Fruit fly (Drosophila melanogaster) whole organism, prepupa: Measurements from ENCODE around the gene CG13937.

ENCODE experiments used
- CG10631 ChIP-seq: fragments of 200-800 bp; sonication (Bioruptor generic); optimal IDR thresholded peaks from 2 replicates; lab custom pipeline; 2016; ENCODE audit warnings: missing biosample characterization, missing genetic modification characterization
- CG10669 ChIP-seq: fragments of 200-800 bp; sonication (Bioruptor generic); optimal IDR thresholded peaks from 3 replicates; lab custom pipeline; 2018; ENCODE audit warnings: missing biosample characterization, mild to moderate bottlenecking, missing genetic modification characterization, moderate library complexity
- CG11294 ChIP-seq: fragments of 200-800 bp; sonication (Bioruptor generic); IDR thresholded peaks from 2 replicates; pipeline ENCODE4 v1.3.6; 2022; ENCODE audit warnings: missing biosample characterization, missing genetic modification characterization
- CG11762 ChIP-seq: fragments of 200-800 bp; sonication (Bioruptor generic); optimal IDR thresholded peaks from 3 replicates; lab custom pipeline; 2016; ENCODE audit warnings: missing biosample characterization, missing genetic modification characterization; ENCODE audit not compliant: insufficient read depth
- CG11902 ChIP-seq: fragments of 200-800 bp; sonication (Bioruptor generic); optimal IDR thresholded peaks from 3 replicates; lab custom pipeline; 2016; ENCODE audit warnings: missing biosample characterization, missing genetic modification characterization
- CG15336 ChIP-seq: fragments of 200-800 bp; sonication (Bioruptor generic); IDR thresholded peaks from 2 replicates; pipeline ENCODE4 v1.3.6; 2022; ENCODE audit warnings: missing biosample characterization, missing genetic modification characterization
- CG1621 ChIP-seq: fragments of 200-800 bp; sonication (Bioruptor generic); optimal IDR thresholded peaks from 3 replicates; lab custom pipeline; 2018; ENCODE audit warnings: missing biosample characterization, mild to moderate bottlenecking, missing genetic modification characterization
- CG16779 ChIP-seq: fragments of 200-800 bp; sonication (Bioruptor generic); optimal IDR thresholded peaks from 3 replicates; lab custom pipeline; 2017; ENCODE audit warnings: missing biosample characterization, mild to moderate bottlenecking, missing genetic modification characterization
- CG3032 ChIP-seq: fragments of 200-800 bp; optimal IDR thresholded peaks from 2 replicates; lab custom pipeline; 2019; ENCODE audit warnings: missing biosample characterization, mild to moderate bottlenecking, missing genetic modification characterization, moderate library complexity
- CG31627 ChIP-seq: fragments of 200-800 bp; sonication (Bioruptor generic); optimal IDR thresholded peaks from 3 replicates; lab custom pipeline; 2016; ENCODE audit warnings: missing biosample characterization, missing genetic modification characterization
- CG34406 ChIP-seq: fragments of 200-800 bp; sonication (Bioruptor generic); optimal IDR thresholded peaks from 3 replicates; lab custom pipeline; 2016; ENCODE audit warnings: missing biosample characterization, missing genetic modification characterization
- CG3919 ChIP-seq: fragments of 200-800 bp; sonication (Bioruptor generic); optimal IDR thresholded peaks from 3 replicates; lab custom pipeline; 2016; ENCODE audit warnings: missing biosample characterization, missing genetic modification characterization
- CG4318 ChIP-seq: fragments of 200-800 bp; sonication (Bioruptor generic); optimal IDR thresholded peaks from 3 replicates; lab custom pipeline; 2017; ENCODE audit warnings: missing biosample characterization, mild to moderate bottlenecking, missing genetic modification characterization
- CG6163 ChIP-seq: fragments of 200-800 bp; sonication (Bioruptor generic); IDR thresholded peaks from 3 replicates; pipeline ENCODE4 v1.3.6; 2022; ENCODE audit warnings: missing biosample characterization, missing genetic modification characterization
- CG6792 ChIP-seq: fragments of 200-800 bp; sonication (Bioruptor generic); optimal IDR thresholded peaks from 3 replicates; lab custom pipeline; 2016; ENCODE audit warnings: missing biosample characterization, missing genetic modification characterization
- CG6808 ChIP-seq: fragments of 200-800 bp; sonication (Bioruptor generic); optimal IDR thresholded peaks from 3 replicates; lab custom pipeline; 2017; ENCODE audit warnings: missing biosample characterization, missing genetic modification characterization, mild to moderate bottlenecking, moderate library complexity, missing genetic modification reagents
- CG6854 ChIP-seq: fragments of 200-800 bp; sonication (Bioruptor generic); optimal IDR thresholded peaks from 2 replicates; lab custom pipeline; 2017; ENCODE audit warnings: missing biosample characterization, mild to moderate bottlenecking, missing genetic modification characterization
- CG7368 ChIP-seq: fragments of 200-800 bp; sonication (Bioruptor generic); optimal IDR thresholded peaks from 3 replicates; lab custom pipeline; 2016; ENCODE audit warnings: missing biosample characterization, missing genetic modification characterization
- CG8119 ChIP-seq: fragments of 200-800 bp; sonication (Bioruptor generic); IDR thresholded peaks from 3 replicates; pipeline ENCODE4 v1.3.6; 2022; ENCODE audit warnings: missing biosample characterization, missing genetic modification characterization
- CG8319 ChIP-seq: fragments of 200-800 bp; sonication (Bioruptor generic); optimal IDR thresholded peaks from 3 replicates; lab custom pipeline; 2016; ENCODE audit warnings: missing biosample characterization, missing genetic modification characterization
- CG8632 ChIP-seq: fragments of 200-800 bp; sonication (Bioruptor generic); optimal IDR thresholded peaks from 3 replicates; lab custom pipeline; 2016; ENCODE audit warnings: missing biosample characterization, missing genetic modification characterization
- CG9139 ChIP-seq: fragments of 200-800 bp; sonication (Bioruptor generic); optimal IDR thresholded peaks from 3 replicates; lab custom pipeline; 2017; ENCODE audit warnings: missing biosample characterization, mild to moderate bottlenecking, missing genetic modification characterization
- Eip75B ChIP-seq: fragments of 200-800 bp; sonication (Bioruptor generic); optimal IDR thresholded peaks from 3 replicates; lab custom pipeline; 2016; ENCODE audit warnings: missing biosample characterization, missing genetic modification characterization
- Eip78C ChIP-seq: fragments of 200-800 bp; sonication (Bioruptor generic); peaks from one replicate; lab custom pipeline; 2016; ENCODE audit warnings: missing biosample characterization, missing genetic modification characterization
- Hr38 ChIP-seq: sonication (Bioruptor generic); optimal IDR thresholded peaks from 2 replicates; lab custom pipeline; 2016; ENCODE audit warnings: missing biosample characterization, missing genetic modification characterization
- Hr39 ChIP-seq: fragments of 200-800 bp; sonication (Bioruptor generic); optimal IDR thresholded peaks from 2 replicates; lab custom pipeline; 2016; ENCODE audit warnings: missing biosample characterization, missing genetic modification characterization
- Hr4 ChIP-seq: fragments of 200-800 bp; sonication (Bioruptor generic); optimal IDR thresholded peaks from 3 replicates; lab custom pipeline; 2016; ENCODE audit warnings: missing biosample characterization, missing genetic modification characterization
- Lpt ChIP-seq: fragments of 200-800 bp; sonication (Bioruptor generic); optimal IDR thresholded peaks from 3 replicates; lab custom pipeline; 2016; ENCODE audit warnings: missing biosample characterization, missing genetic modification characterization
- Met ChIP-seq: fragments of 200-800 bp; sonication (Bioruptor generic); optimal IDR thresholded peaks from 3 replicates; lab custom pipeline; 2016; ENCODE audit warnings: missing biosample characterization, missing genetic modification characterization
- OdsH ChIP-seq: fragments of 200-800 bp; sonication (Bioruptor generic); optimal IDR thresholded peaks from 3 replicates; lab custom pipeline; 2016; ENCODE audit warnings: missing biosample characterization, missing genetic modification characterization
- Smox ChIP-seq: fragments of 200-800 bp; sonication (Bioruptor generic); optimal IDR thresholded peaks from 3 replicates; lab custom pipeline; 2016; ENCODE audit warnings: missing biosample characterization, missing genetic modification characterization
- Sox102F ChIP-seq: fragments of 200-800 bp; sonication (Bioruptor generic); optimal IDR thresholded peaks from 2 replicates; lab custom pipeline; 2016; ENCODE audit warnings: missing biosample characterization, mild to moderate bottlenecking, missing genetic modification characterization
- Sox14 ChIP-seq: fragments of 200-800 bp; sonication (Bioruptor generic); optimal IDR thresholded peaks from 3 replicates; lab custom pipeline; 2016; ENCODE audit warnings: missing biosample characterization, missing genetic modification characterization
- Sox15 ChIP-seq: fragments of 200-800 bp; sonication (Bioruptor generic); optimal IDR thresholded peaks from 3 replicates; lab custom pipeline; 2016; ENCODE audit warnings: missing biosample characterization, missing genetic modification characterization
- achi ChIP-seq: fragments of 200-800 bp; sonication (Bioruptor generic); optimal IDR thresholded peaks from 3 replicates; lab custom pipeline; 2016; ENCODE audit warnings: missing biosample characterization, missing genetic modification characterization
- acj6 ChIP-seq: fragments of 200-800 bp; sonication (Bioruptor generic); optimal IDR thresholded peaks from 3 replicates; lab custom pipeline; 2016; ENCODE audit warnings: missing biosample characterization, missing genetic modification characterization
- dac ChIP-seq: fragments of 200-800 bp; sonication (Bioruptor generic); optimal IDR thresholded peaks from 2 replicates; lab custom pipeline; 2017; ENCODE audit warnings: missing biosample characterization, mild to moderate bottlenecking, missing genetic modification characterization
- dsx ChIP-seq: fragments of 200-800 bp; optimal IDR thresholded peaks from 3 replicates; lab custom pipeline; 2019; ENCODE audit warnings: missing biosample characterization, mild to moderate bottlenecking, missing genetic modification characterization, moderate library complexity; ENCODE audit not compliant: poor library complexity, severe bottlenecking
- eg ChIP-seq: fragments of 200-800 bp; sonication (Bioruptor generic); IDR thresholded peaks from 3 replicates; pipeline ENCODE4 v1.3.6; 2022; ENCODE audit warnings: missing biosample characterization, missing genetic modification characterization
- esn ChIP-seq: fragments of 200-800 bp; sonication (Bioruptor generic); optimal IDR thresholded peaks from 2 replicates; lab custom pipeline; 2016; ENCODE audit warnings: missing biosample characterization, mild to moderate bottlenecking, missing genetic modification characterization, moderate library complexity
- fd85E ChIP-seq: fragments of 200-800 bp; sonication (Bioruptor generic); optimal IDR thresholded peaks from 3 replicates; lab custom pipeline; 2016; ENCODE audit warnings: missing biosample characterization, missing genetic modification characterization
- fkh ChIP-seq: fragments of 200-800 bp; sonication (Bioruptor generic); optimal IDR thresholded peaks from 3 replicates; lab custom pipeline; 2017; ENCODE audit warnings: missing biosample characterization, mild to moderate bottlenecking, missing genetic modification characterization, moderate library complexity
- net ChIP-seq: fragments of 200-800 bp; sonication (Bioruptor generic); optimal IDR thresholded peaks from 3 replicates; lab custom pipeline; 2016; ENCODE audit warnings: missing biosample characterization, missing genetic modification characterization
- pdm3 ChIP-seq: fragments of 200-800 bp; sonication (Bioruptor generic); optimal IDR thresholded peaks from 3 replicates; lab custom pipeline; 2016; ENCODE audit warnings: missing biosample characterization, missing genetic modification characterization
- salr ChIP-seq, 2 experiments: fragments of 200-800 bp; sonication (Bioruptor generic); optimal IDR thresholded peaks; 3 replicates each; lab custom pipeline; 2016 to 2018; ENCODE audit warnings: missing biosample characterization in 2 of 2, missing genetic modification characterization in 2 of 2, mild to moderate bottlenecking in 1 of 2
- spab ChIP-seq: fragments of 200-800 bp; sonication (Bioruptor generic); optimal IDR thresholded peaks from 2 replicates; lab custom pipeline; 2017; ENCODE audit warnings: missing biosample characterization, mild to moderate bottlenecking, missing genetic modification characterization, missing genetic modification reagents
- ss ChIP-seq, 2 experiments: fragments of 200-800 bp; sonication (Bioruptor generic); optimal IDR thresholded peaks; 2 replicates in 1 of 2; 3 replicates in 1 of 2; lab custom pipeline; 2017 to 2018; ENCODE audit warnings: mild to moderate bottlenecking in 2 of 2, missing biosample characterization in 2 of 2, missing genetic modification characterization in 2 of 2, moderate library complexity in 1 of 2
- topi ChIP-seq: fragments of 200-800 bp; sonication (Bioruptor generic); optimal IDR thresholded peaks from 3 replicates; lab custom pipeline; 2016; ENCODE audit warnings: missing biosample characterization, missing genetic modification characterization
- vri ChIP-seq: fragments of 200-800 bp; sonication (Bioruptor generic); optimal IDR thresholded peaks from 3 replicates; lab custom pipeline; 2016; ENCODE audit warnings: missing biosample characterization, mild to moderate bottlenecking, missing genetic modification characterization

The CG13937 gene

dm6 chr3L:1860749-1861148 is 22.1 kb downstream of the CG13937 start:
- TF ChIP-seq CG3032 (no peak), topi (GFP tag; lab: Kevin White, UChicago) (no peak), ss (GFP tag; optimal IDR thresholded peaks at IDR 0.05; lab: Kevin White, UChicago) (no peak), CG15336 (GFP tag; lab: Robert Waterston, UW) (no peak), CG8319 (GFP tag; lab: Kevin White, UChicago) (no peak), CG8119 (GFP tag; lab: Robert Waterston, UW) (no peak), salr (GFP tag; optimal IDR thresholded peaks at IDR 0.05; lab: Kevin White, UChicago) (no peak), CG8632 (GFP tag; lab: Kevin White, UChicago) (no peak), CG31627 (GFP tag; lab: Kevin White, UChicago) (no peak), CG6163 (GFP tag; lab: Robert Waterston, UW) (no peak), Hr39 (GFP tag; lab: Kevin White, UChicago) (no peak), esn (GFP tag; lab: Kevin White, UChicago) (no peak), Met (GFP tag; lab: Kevin White, UChicago) (no peak), CG1621 (tag; lab: Kevin White, UChicago) (no peak), CG16779 (no peak), pdm3 (no peak), Eip78C (no peak), vri (GFP tag; lab: Kevin White, UChicago) (no peak), Eip75B (GFP tag; lab: Kevin White, UChicago) (no peak)

- TF ChIP-seq dsx (GFP tag; lab: Kevin White, UChicago) = peak; percentile 11
- no peak; the same call in 2 of the 3 replicates for TF ChIP-seq eg (GFP tag; lab: Robert Waterston, UW)
- peak; percentile 28 for TF ChIP-seq CG34406 (GFP tag; lab: Kevin White, UChicago)
- no peak for TF ChIP-seq CG11294
- TF ChIP-seq CG3919 = peak; percentile 70
- peak; percentile 13 for TF ChIP-seq Eip75B (GFP tag; lab: Kevin White, UChicago)
- no peak for TF ChIP-seq Hr39 (GFP tag; lab: Kevin White, UChicago)
- TF ChIP-seq Hr4 (GFP tag; lab: Kevin White, UChicago) = no peak
- TF ChIP-seq fd85E = no peak
- no peak for TF ChIP-seq dac (GFP tag; lab: Kevin White, UChicago)
- peak; percentile 9 for TF ChIP-seq CG16779
- no peak for TF ChIP-seq Sox14 (GFP tag; lab: Kevin White, UChicago)
- peak; percentile 44 for TF ChIP-seq Sox102F (GFP tag; lab: Kevin White, UChicago)
- TF ChIP-seq achi (GFP tag; lab: Kevin White, UChicago) = peak; percentile 45
- no peak for TF ChIP-seq Lpt (GFP tag; lab: Kevin White, UChicago)
- no peak for TF ChIP-seq acj6
- peak; percentile 61 for TF ChIP-seq CG10669 (GFP tag; lab: Kevin White, UChicago)
- peak; percentile 19 for TF ChIP-seq Met (GFP tag; lab: Kevin White, UChicago)
- TF ChIP-seq CG6808 (GFP tag; lab: Kevin White, UChicago) = peak; percentile 48
- peak; percentile 29 for TF ChIP-seq CG6792 (GFP tag; lab: Kevin White, UChicago)
- no peak for TF ChIP-seq Hr38
- no peak for TF ChIP-seq CG8632 (GFP tag; lab: Kevin White, UChicago)
- peak; percentile 81 for TF ChIP-seq CG6854
- TF ChIP-seq CG11902 = no peak
- peak; percentile 36 for TF ChIP-seq net (GFP tag; lab: Kevin White, UChicago)
- peak; percentile 24 for TF ChIP-seq CG8319 (GFP tag; lab: Kevin White, UChicago)
- TF ChIP-seq CG6163 (GFP tag; lab: Robert Waterston, UW) = peak; percentile 40; the same call in 2 of the 3 replicates
- no peak for TF ChIP-seq CG10631 (GFP tag; lab: Kevin White, UChicago)
- peak; percentile 61 for TF ChIP-seq CG9139
- peak; percentile 37 for TF ChIP-seq spab (GFP tag; lab: Kevin White, UChicago)
- TF ChIP-seq fkh (GFP tag; lab: Kevin White, UChicago) = no peak
- peak; percentile 36 for TF ChIP-seq vri (GFP tag; lab: Kevin White, UChicago)
- TF ChIP-seq Eip78C = peak; percentile 88
- TF ChIP-seq Sox15 (GFP tag; lab: Kevin White, UChicago) = no peak
- TF ChIP-seq CG11762 (GFP tag; lab: Kevin White, UChicago) = no peak
- TF ChIP-seq CG4318 = no peak
- TF ChIP-seq CG31627 (GFP tag; lab: Kevin White, UChicago) = no peak
- TF ChIP-seq Smox (GFP tag; lab: Kevin White, UChicago) = no peak
- peak; percentile 6 for TF ChIP-seq CG7368 (GFP tag; lab: Kevin White, UChicago)
- no peak for TF ChIP-seq CG15336 (GFP tag; lab: Robert Waterston, UW)
- TF ChIP-seq OdsH (GFP tag; lab: Kevin White, UChicago) = no peak
Measured at dm6 chr3L:1859563-1859962, 23.3 kb downstream of the CG13937 start.
